Fruit fly (Drosophila melanogaster) whole organism, embryonic: Measurements from ENCODE around the gene Atg18b.

Source experiments
- Bgb ChIP-seq: fragments of 200-800 bp; sonication (Bioruptor generic); IDR thresholded peaks from 2 replicates; pipeline ENCODE4 v1.3.6; 2022; ENCODE audit warnings: missing biosample characterization, missing genetic modification characterization; ENCODE audit not compliant: partially characterized antibody
- CG10654 ChIP-seq: fragments of 200-800 bp; sonication (Bioruptor generic); optimal IDR thresholded peaks from 2 replicates; lab custom pipeline; 2016; ENCODE audit warnings: missing biosample characterization, missing genetic modification characterization
- CG10959 ChIP-seq: fragments of 200-800 bp; sonication (Bioruptor generic); IDR thresholded peaks from 2 replicates; pipeline ENCODE4 v1.3.6; 2022; ENCODE audit warnings: missing biosample characterization, missing genetic modification characterization
- CG10979 ChIP-seq: fragments of 200-800 bp; sonication (Bioruptor generic); optimal IDR thresholded peaks from 2 replicates; lab custom pipeline; 2018; ENCODE audit warnings: missing biosample characterization, mild to moderate bottlenecking, missing genetic modification characterization, moderate library complexity
- CG11560 ChIP-seq: fragments of 200-800 bp; sonication (Bioruptor generic); IDR thresholded peaks from 3 replicates; pipeline ENCODE4 v1.3.6; 2022; ENCODE audit warnings: missing biosample characterization, missing genetic modification characterization
- CG12155 ChIP-seq: fragments of 200-800 bp; sonication (Bioruptor generic); optimal IDR thresholded peaks from 3 replicates; lab custom pipeline; 2016; ENCODE audit warnings: missing biosample characterization, missing genetic modification characterization
- CG15073 ChIP-seq: fragments of 200-800 bp; sonication (Bioruptor generic); optimal IDR thresholded peaks from 2 replicates; lab custom pipeline; 2016; ENCODE audit warnings: missing biosample characterization, missing genetic modification characterization
- CG15601 ChIP-seq: fragments of 200-800 bp; sonication (Bioruptor generic); optimal IDR thresholded peaks from 3 replicates; lab custom pipeline; 2019; ENCODE audit warnings: missing biosample characterization, mild to moderate bottlenecking, missing genetic modification characterization, moderate library complexity
- CG1603 ChIP-seq: fragments of 200-800 bp; sonication (Bioruptor generic); optimal IDR thresholded peaks from 2 replicates; lab custom pipeline; 2019; ENCODE audit warnings: missing biosample characterization, mild to moderate bottlenecking, missing genetic modification characterization, moderate library complexity
- CG16813 ChIP-seq: fragments of 200-800 bp; sonication (Bioruptor generic); IDR thresholded peaks from 3 replicates; pipeline ENCODE4 v1.3.6; 2022; ENCODE audit warnings: missing biosample characterization, missing genetic modification characterization; ENCODE audit not compliant: partially characterized antibody
- CG2199 ChIP-seq: fragments of 200-800 bp; sonication (Bioruptor generic); IDR thresholded peaks from 3 replicates; pipeline ENCODE4 v1.3.6; 2022; ENCODE audit warnings: missing biosample characterization, missing genetic modification characterization
- CG2678 ChIP-seq: fragments of 200-800 bp; sonication (Bioruptor generic); optimal IDR thresholded peaks from 3 replicates; lab custom pipeline; 2019; ENCODE audit warnings: missing biosample characterization, mild to moderate bottlenecking, missing genetic modification characterization, moderate library complexity
- CG30020 ChIP-seq: fragments of 200-800 bp; optimal IDR thresholded peaks from 2 replicates; lab custom pipeline; 2019; ENCODE audit warnings: missing biosample characterization, mild to moderate bottlenecking, missing genetic modification characterization, moderate library complexity
- CG31224 ChIP-seq: fragments of 200-800 bp; sonication (Bioruptor generic); IDR thresholded peaks from 2 replicates; pipeline ENCODE4 v1.3.6; 2022; ENCODE audit warnings: missing biosample characterization, missing genetic modification characterization
- CG3847 ChIP-seq: fragments of 200-800 bp; sonication (Bioruptor generic); IDR thresholded peaks from 2 replicates; pipeline ENCODE4 v1.3.6; 2022; ENCODE audit warnings: missing biosample characterization, missing genetic modification characterization
- CG6683 ChIP-seq: fragments of 200-800 bp; sonication (Bioruptor generic); optimal IDR thresholded peaks from 2 replicates; lab custom pipeline; 2017; ENCODE audit warnings: missing biosample characterization, mild to moderate bottlenecking, missing genetic modification characterization, missing genetic modification reagents
- CG8478 ChIP-seq: fragments of >200 bp; optimal IDR thresholded peaks from 2 replicates; lab custom pipeline; 2018
- Dip2 ChIP-seq: fragments of 200-800 bp; sonication (Bioruptor generic); IDR thresholded peaks from 2 replicates; pipeline ENCODE4 v1.3.6; 2022; ENCODE audit warnings: missing biosample characterization, missing genetic modification characterization
- Ets65A ChIP-seq: fragments of 200-800 bp; sonication (Bioruptor generic); peaks from one replicate; lab custom pipeline; 2016; ENCODE audit warnings: missing biosample characterization, missing genetic modification characterization
- H15 ChIP-seq: fragments of 200-800 bp; sonication (Bioruptor generic); IDR thresholded peaks from 3 replicates; pipeline ENCODE4 v1.3.6; 2022; ENCODE audit warnings: missing biosample characterization, missing genetic modification characterization
- H2.0 ChIP-seq: fragments of 200-800 bp; sonication (Bioruptor generic); IDR thresholded peaks from 2 replicates; pipeline ENCODE4 v1.3.6; 2022; ENCODE audit warnings: missing biosample characterization, missing genetic modification characterization
- HLH3B ChIP-seq: fragments of 200-800 bp; sonication (Bioruptor generic); IDR thresholded peaks from 2 replicates; pipeline ENCODE4 v1.3.6; 2022; ENCODE audit warnings: missing biosample characterization, missing genetic modification characterization
- HLH4C ChIP-seq: fragments of 200-800 bp; sonication (Bioruptor generic); IDR thresholded peaks from 3 replicates; pipeline ENCODE4 v1.3.6; 2022; ENCODE audit warnings: missing biosample characterization, missing genetic modification characterization; ENCODE audit not compliant: partially characterized antibody
- Lhr ChIP-seq: fragments of 200-800 bp; sonication (Bioruptor generic); optimal IDR thresholded peaks from 3 replicates; lab custom pipeline; 2017; ENCODE audit warnings: mild to moderate bottlenecking, missing biosample characterization, missing genetic modification reagents, missing genetic modification characterization
- MTF-1 ChIP-seq: fragments of 200-800 bp; sonication (Bioruptor generic); optimal IDR thresholded peaks from 2 replicates; lab custom pipeline; 2018; ENCODE audit warnings: missing biosample characterization, mild to moderate bottlenecking, missing genetic modification characterization, borderline replicate concordance
- Max ChIP-seq: fragments of 200-800 bp; sonication (Bioruptor generic); optimal IDR thresholded peaks from 2 replicates; lab custom pipeline; 2016; ENCODE audit warnings: missing biosample characterization, mild to moderate bottlenecking, missing genetic modification characterization
- NFAT ChIP-seq: fragments of 200-800 bp; sonication (Bioruptor generic); IDR thresholded peaks from 2 replicates; pipeline ENCODE4 v1.3.6; 2022; ENCODE audit warnings: missing biosample characterization, missing genetic modification characterization
- Neu2 ChIP-seq: fragments of 200-800 bp; sonication (Bioruptor generic); optimal IDR thresholded peaks from 3 replicates; lab custom pipeline; 2016; ENCODE audit warnings: missing biosample characterization, missing genetic modification characterization, borderline replicate concordance
- PHDP ChIP-seq: fragments of 200-800 bp; sonication (Bioruptor generic); optimal IDR thresholded peaks from 3 replicates; lab custom pipeline; 2018; ENCODE audit warnings: missing biosample characterization, mild to moderate bottlenecking, missing genetic modification characterization, moderate library complexity
- Spps ChIP-seq: fragments of 200-800 bp; sonication (Bioruptor generic); optimal IDR thresholded peaks from 2 replicates; lab custom pipeline; 2018; ENCODE audit warnings: missing biosample characterization, mild to moderate bottlenecking, missing genetic modification characterization
- YL-1 ChIP-seq: fragments of 200-800 bp; sonication (Bioruptor generic); optimal IDR thresholded peaks from 3 replicates; lab custom pipeline; 2017; ENCODE audit warnings: missing biosample characterization, mild to moderate bottlenecking, missing genetic modification characterization
- caup ChIP-seq: fragments of 200-800 bp; sonication (Bioruptor generic); optimal IDR thresholded peaks from 3 replicates; lab custom pipeline; 2017; ENCODE audit warnings: missing biosample characterization, mild to moderate bottlenecking, missing genetic modification characterization, moderate library complexity; ENCODE audit not compliant: severe bottlenecking
- chif ChIP-seq, 2 experiments: fragments of 200-800 bp; sonication (Bioruptor generic); optimal IDR thresholded peaks; 3 replicates each; lab custom pipeline; 2016; ENCODE audit warnings: missing biosample characterization in 2 of 2, missing genetic modification characterization in 2 of 2
- gem ChIP-seq: fragments of 200-800 bp; sonication (Bioruptor generic); optimal IDR thresholded peaks from 2 replicates; lab custom pipeline; 2019; ENCODE audit warnings: missing biosample characterization, mild to moderate bottlenecking, missing genetic modification characterization, moderate library complexity
- gro ChIP-seq: fragments of 200-800 bp; sonication (Bioruptor generic); optimal IDR thresholded peaks from 2 replicates; lab custom pipeline; 2016; ENCODE audit warnings: missing biosample characterization, missing genetic modification characterization
- gsb ChIP-seq: fragments of 200-800 bp; sonication (Bioruptor generic); IDR thresholded peaks from 2 replicates; pipeline ENCODE4 v1.3.6; 2022; ENCODE audit warnings: missing biosample characterization, missing genetic modification characterization
- lola ChIP-seq, 3 experiments: fragments of >200 bp in 2 of 3; fragments of 200-800 bp in 1 of 3; sonication (Bioruptor generic) in 1 of 3; optimal IDR thresholded peaks; 2 replicates each; lab custom pipeline; 2017 to 2019; ENCODE audit warnings: missing biosample characterization in 3 of 3, missing genetic modification characterization in 3 of 3, mild to moderate bottlenecking in 1 of 3, moderate library complexity in 1 of 3
- pan ChIP-seq, 4 experiments: fragments of >200 bp in 3 of 4; fragments of 200-800 bp in 1 of 4; sonication (Bioruptor generic) in 1 of 4; optimal IDR thresholded peaks in 3 of 4; IDR thresholded peaks in 1 of 4; 2 replicates each; pipeline versions ENCODE4 v1.3.6 to Lab custom; 2017 to 2022; ENCODE audit warnings: missing biosample characterization in 2 of 4, missing genetic modification characterization in 2 of 4, mixed read lengths in 1 of 4
- peb ChIP-seq: fragments of 200-800 bp; sonication (Bioruptor generic); IDR thresholded peaks from 2 replicates; pipeline ENCODE4 v1.3.6; 2022; ENCODE audit warnings: missing biosample characterization, missing genetic modification characterization
- pho ChIP-seq: fragments of 200-800 bp; sonication (Bioruptor generic); optimal IDR thresholded peaks from 2 replicates; lab custom pipeline; 2016; ENCODE audit warnings: missing biosample characterization, missing genetic modification characterization
- phol ChIP-seq: fragments of 200-800 bp; sonication (Bioruptor generic); optimal IDR thresholded peaks from 3 replicates; lab custom pipeline; 2018; ENCODE audit warnings: missing biosample characterization, mild to moderate bottlenecking, missing genetic modification characterization, moderate library complexity
- pita ChIP-seq: fragments of 200-800 bp; sonication (Bioruptor generic); optimal IDR thresholded peaks from 2 replicates; lab custom pipeline; 2017; ENCODE audit warnings: missing biosample characterization, mild to moderate bottlenecking, missing genetic modification characterization
- pnt ChIP-seq: fragments of 200-800 bp; sonication (Bioruptor generic); optimal IDR thresholded peaks from 3 replicates; lab custom pipeline; 2016; ENCODE audit warnings: missing biosample characterization, missing genetic modification characterization
- ranshi ChIP-seq: fragments of 200-800 bp; sonication (Bioruptor generic); IDR thresholded peaks from 2 replicates; pipeline ENCODE4 v1.3.6; 2022; ENCODE audit warnings: missing biosample characterization, missing genetic modification characterization
- sisA ChIP-seq: fragments of 200-800 bp; sonication (Bioruptor generic); IDR thresholded peaks from 2 replicates; pipeline ENCODE4 v1.3.6; 2022; ENCODE audit warnings: missing biosample characterization, missing genetic modification characterization
- slp2 ChIP-seq: fragments of 200-800 bp; sonication (Bioruptor generic); optimal IDR thresholded peaks from 2 replicates; lab custom pipeline; 2016; ENCODE audit warnings: missing biosample characterization, missing genetic modification characterization
- stc ChIP-seq: fragments of 200-800 bp; sonication (Bioruptor generic); IDR thresholded peaks from 2 replicates; pipeline ENCODE4 v1.3.6; 2022; ENCODE audit warnings: missing biosample characterization, missing genetic modification characterization
- tna ChIP-seq: fragments of 200-800 bp; sonication (Bioruptor generic); IDR thresholded peaks from 2 replicates; pipeline ENCODE4 v1.3.6; 2022; ENCODE audit warnings: missing biosample characterization, missing genetic modification characterization; ENCODE audit not compliant: partially characterized antibody
- zen2 ChIP-seq: fragments of 200-800 bp; sonication (Bioruptor generic); IDR thresholded peaks from 3 replicates; pipeline ENCODE4 v1.3.6; 2022; ENCODE audit warnings: missing biosample characterization, missing genetic modification characterization; ENCODE audit not compliant: partially characterized antibody

The Atg18b gene

DNA sequence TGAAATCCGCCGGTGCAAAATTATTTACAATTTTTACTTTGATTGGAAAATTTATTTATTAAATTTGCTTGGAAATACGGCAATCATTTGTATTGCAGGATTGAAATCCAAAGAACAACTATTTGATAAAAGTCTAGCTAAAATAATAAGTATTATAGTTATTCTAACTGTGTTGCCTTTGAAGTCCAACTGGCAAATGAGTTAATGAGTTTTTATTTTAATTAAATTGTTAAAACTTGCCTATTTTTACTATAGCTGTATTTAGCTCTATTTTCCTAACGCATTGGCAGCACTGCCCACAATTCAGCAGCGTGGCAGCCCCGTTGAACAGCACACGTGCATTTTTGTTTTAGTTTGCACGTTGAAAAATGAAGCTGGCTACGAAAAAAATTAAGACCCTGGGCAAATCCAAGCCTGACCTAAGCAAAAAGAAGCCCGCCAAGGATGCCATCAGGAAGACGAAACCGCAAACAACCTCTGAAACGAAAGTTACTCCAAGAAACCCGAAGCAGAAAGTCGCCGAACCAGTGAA is 57.0 kb downstream of the Atg18b start, which contains the start of gene Noc2 (continued):
- peak; percentile 36 for TF ChIP-seq CG10979 (tag; lab: Kevin White, UChicago)
- TF ChIP-seq gro (GFP tag; lab: Kevin White, UChicago), result no peak
- TF ChIP-seq peb, result no peak
- no peak for TF ChIP-seq zen2
- TF ChIP-seq HLH4C (GFP tag; lab: Robert Waterston, UW), result no peak
- no peak for TF ChIP-seq CG16813
- TF ChIP-seq CG10654 (GFP tag; lab: Kevin White, UChicago), result no peak
- no peak for TF ChIP-seq CG15073 (GFP tag; lab: Kevin White, UChicago)
- no peak for TF ChIP-seq CG11560
- no peak for TF ChIP-seq tna
- no peak for TF ChIP-seq MTF-1 (GFP tag; lab: Kevin White, UChicago)
- TF ChIP-seq Max (GFP tag; lab: Kevin White, UChicago), result peak; percentile 90
- TF ChIP-seq CG1603 (tag; lab: Kevin White, UChicago), result peak; percentile 51
- TF ChIP-seq gsb (GFP tag; lab: Robert Waterston, UW), result no peak
- no peak for TF ChIP-seq Bgb
- no peak for TF ChIP-seq CG6683 (GFP tag; lab: Kevin White, UChicago)
- TF ChIP-seq CG2678, result peak; percentile 67
- TF ChIP-seq CG15601, result peak; percentile 34
- TF ChIP-seq YL-1 (GFP tag; lab: Kevin White, UChicago), result peak; percentile 46
- TF ChIP-seq CG3847 (GFP tag; lab: Robert Waterston, UW), result peak; percentile 54
- no peak for TF ChIP-seq stc (GFP tag; lab: Robert Waterston, UW)
- TF ChIP-seq lola (GFP tag; optimal IDR thresholded peaks at IDR 0.05; lab: Kevin White, UChicago), result peak in 1 of 3 experiments; percentile 30
- TF ChIP-seq phol (tag; lab: Kevin White, UChicago), result peak; percentile 66
- no peak for TF ChIP-seq CG8478 (lab: Kevin White, UChicago)
- TF ChIP-seq CG30020 (tag; lab: Kevin White, UChicago), result peak; percentile 45
- no peak for TF ChIP-seq pita (GFP tag; lab: Kevin White, UChicago)
- no peak for TF ChIP-seq pan (optimal IDR thresholded peaks at IDR 0.05; lab: Kevin White, UChicago)
- TF ChIP-seq pan (GFP tag; optimal IDR thresholded peaks at IDR 0.05 in 1 of 2, IDR thresholded peaks at IDR 0.05 in 1 of 2), result peak in 1 of 2 experiments; percentile 53
- no peak for TF ChIP-seq Neu2
- TF ChIP-seq pnt (GFP tag; lab: Kevin White, UChicago), result peak; percentile 21
- TF ChIP-seq CG2199 (GFP tag; lab: Robert Waterston, UW), result no peak
- TF ChIP-seq ranshi (GFP tag; lab: Robert Waterston, UW), result peak; percentile 56; the same call in 1 of the 2 replicates
- no peak for TF ChIP-seq CG31224
- peak in 1 of 2 experiments; percentile 17 for TF ChIP-seq chif (GFP tag; optimal IDR thresholded peaks at IDR 0.05; lab: Kevin White, UChicago)
- TF ChIP-seq H15 (GFP tag; lab: Robert Waterston, UW), result peak; percentile 62; the same call in 2 of the 3 replicates
- 0 out of 2 replicates have a peak, but pooled peaks have one; percentile 19 for TF ChIP-seq HLH3B (GFP tag; lab: Robert Waterston, UW)
- TF ChIP-seq Ets65A, result peak; percentile 74
- peak; percentile 44; the same call in 1 of the 2 replicates for TF ChIP-seq NFAT
- peak; percentile 4 for TF ChIP-seq CG12155 (GFP tag; lab: Kevin White, UChicago)
- no peak for TF ChIP-seq Spps (tag; lab: Kevin White, UChicago)
- no peak for TF ChIP-seq slp2 (GFP tag; lab: Kevin White, UChicago)
- peak; percentile 52; the same call in 1 of the 2 replicates for TF ChIP-seq H2.0 (GFP tag; lab: Robert Waterston, UW)
- TF ChIP-seq Lhr (GFP tag; lab: Kevin White, UChicago), result peak; percentile 15
- no peak for TF ChIP-seq PHDP (tag; lab: Kevin White, UChicago)
- no peak for TF ChIP-seq caup (GFP tag; lab: Kevin White, UChicago)
- TF ChIP-seq gem (tag; lab: Kevin White, UChicago), result peak; percentile 65
- TF ChIP-seq pho (GFP tag; lab: Kevin White, UChicago), result peak; percentile 31
- TF ChIP-seq sisA (GFP tag; lab: Robert Waterston, UW), result peak; percentile 64
- TF ChIP-seq CG10959 (GFP tag; lab: Robert Waterston, UW), result no peak
- TF ChIP-seq Dip2 (GFP tag; lab: Robert Waterston, UW), result no peak
